Fruit fly (Drosophila melanogaster): ENCODE measurements around the gene CG8117.

The CG8117 gene

dm6 chrX:15639929-15640328, 4.1 kb upstream of the CG8117 start:
- TF ChIP-seq insv (optimal IDR thresholded peaks at IDR 0.05): no peak
- TF ChIP-seq ttk (optimal IDR thresholded peaks at IDR 0.05): no peak
- no peak for TF ChIP-seq h (optimal IDR thresholded peaks at IDR 0.05)
- no peak for TF ChIP-seq psq (optimal IDR thresholded peaks at IDR 0.05)
- no peak for TF ChIP-seq Sin3A (optimal IDR thresholded peaks at IDR 0.05)
- no peak for TF ChIP-seq Myc (optimal IDR thresholded peaks at IDR 0.05)

- TF ChIP-seq ttk (optimal IDR thresholded peaks at IDR 0.05): no peak
- no peak for TF ChIP-seq h (optimal IDR thresholded peaks at IDR 0.05)
- no peak for TF ChIP-seq Myc (optimal IDR thresholded peaks at IDR 0.05)
These were observed 2.0 kb upstream of the CG8117 start for dm6 chrX:15642056-15642455.

dm6 chrX:15643210-15643609, 812 bp upstream of the CG8117 start:
- no peak for TF ChIP-seq insv (optimal IDR thresholded peaks at IDR 0.05)
- no peak for TF ChIP-seq psq (optimal IDR thresholded peaks at IDR 0.05)
- no peak for TF ChIP-seq ttk (optimal IDR thresholded peaks at IDR 0.05)

dm6 chrX:15646792-15647191, 2.8 kb downstream of the CG8117 start:
- TF ChIP-seq ttk (optimal IDR thresholded peaks at IDR 0.05): no peak
- no peak for TF ChIP-seq h (optimal IDR thresholded peaks at IDR 0.05)
- no peak for TF ChIP-seq insv (optimal IDR thresholded peaks at IDR 0.05)
- no peak for TF ChIP-seq Sin3A (optimal IDR thresholded peaks at IDR 0.05)
- no peak for TF ChIP-seq psq (optimal IDR thresholded peaks at IDR 0.05)
- no peak for TF ChIP-seq Myc (optimal IDR thresholded peaks at IDR 0.05)

dm6 chrX:15648180-15648579, 4.2 kb downstream of the CG8117 start:
- TF ChIP-seq Myc (optimal IDR thresholded peaks at IDR 0.05) (no peak), psq (optimal IDR thresholded peaks at IDR 0.05) (no peak), Sin3A (optimal IDR thresholded peaks at IDR 0.05) (no peak), ttk (optimal IDR thresholded peaks at IDR 0.05) (no peak), h (optimal IDR thresholded peaks at IDR 0.05) (no peak), insv (optimal IDR thresholded peaks at IDR 0.05) (no peak)

- no peak for TF ChIP-seq h (optimal IDR thresholded peaks at IDR 0.05)
- no peak for TF ChIP-seq insv (optimal IDR thresholded peaks at IDR 0.05)
- no peak for TF ChIP-seq ttk (optimal IDR thresholded peaks at IDR 0.05)
- no peak for TF ChIP-seq psq (optimal IDR thresholded peaks at IDR 0.05)
- TF ChIP-seq Myc (optimal IDR thresholded peaks at IDR 0.05): no peak
- no peak for TF ChIP-seq Sin3A (optimal IDR thresholded peaks at IDR 0.05)
These were observed 5.5 kb downstream of the CG8117 start for dm6 chrX:15649507-15649906.

dm6 chrX:15651559-15651958, 7.5 kb downstream of the CG8117 start:
- TF ChIP-seq Myc (optimal IDR thresholded peaks at IDR 0.05) (no peak), insv (optimal IDR thresholded peaks at IDR 0.05) (no peak), h (optimal IDR thresholded peaks at IDR 0.05) (no peak), Sin3A (optimal IDR thresholded peaks at IDR 0.05) (no peak), psq (optimal IDR thresholded peaks at IDR 0.05) (no peak), ttk (optimal IDR thresholded peaks at IDR 0.05) (no peak)

- TF ChIP-seq insv (optimal IDR thresholded peaks at IDR 0.05) (no peak), Myc (optimal IDR thresholded peaks at IDR 0.05) (no peak), psq (optimal IDR thresholded peaks at IDR 0.05) (no peak), h (optimal IDR thresholded peaks at IDR 0.05) (no peak), ttk (optimal IDR thresholded peaks at IDR 0.05) (no peak), Sin3A (optimal IDR thresholded peaks at IDR 0.05) (no peak)
These were observed 9.4 kb downstream of the CG8117 start for dm6 chrX:15653364-15653809.

- no peak for TF ChIP-seq insv (optimal IDR thresholded peaks at IDR 0.05)
These were observed 18.3 kb downstream of the CG8117 start, which contains the start of gene CG8119 for dm6 chrX:15662285-15662684. TSS of gene CG8119 (plus strand) at chrX:15662585.

- TF ChIP-seq Sin3A (optimal IDR thresholded peaks at IDR 0.05) (no peak), Myc (optimal IDR thresholded peaks at IDR 0.05) (no peak), ttk (optimal IDR thresholded peaks at IDR 0.05) (no peak), h (optimal IDR thresholded peaks at IDR 0.05) (no peak), insv (optimal IDR thresholded peaks at IDR 0.05) (no peak), psq (optimal IDR thresholded peaks at IDR 0.05) (no peak)
These were observed 27.1 kb downstream of the CG8117 start, which contains the start of gene CG15646 for dm6 chrX:15671026-15671563. TSS of gene CG15646 (minus strand) at chrX:15671029.

- no peak for TF ChIP-seq Myc (optimal IDR thresholded peaks at IDR 0.05)
- no peak for TF ChIP-seq insv (optimal IDR thresholded peaks at IDR 0.05)
- TF ChIP-seq h (optimal IDR thresholded peaks at IDR 0.05): no peak
- no peak for TF ChIP-seq Sin3A (optimal IDR thresholded peaks at IDR 0.05)
- TF ChIP-seq ttk (optimal IDR thresholded peaks at IDR 0.05): no peak
- no peak for TF ChIP-seq psq (optimal IDR thresholded peaks at IDR 0.05)
These were observed 30.3 kb downstream of the CG8117 start for dm6 chrX:15674337-15674736.

dm6 chrX:15675294-15675693, 31.3 kb downstream of the CG8117 start, which contains the start of gene CG12708:
TSS of gene CG12708 (plus strand) at chrX:15675476.
- TF ChIP-seq Myc (optimal IDR thresholded peaks at IDR 0.05) (no peak), insv (optimal IDR thresholded peaks at IDR 0.05) (no peak), h (optimal IDR thresholded peaks at IDR 0.05) (no peak), psq (optimal IDR thresholded peaks at IDR 0.05) (no peak), Sin3A (optimal IDR thresholded peaks at IDR 0.05) (no peak), ttk (optimal IDR thresholded peaks at IDR 0.05) (no peak)

dm6 chrX:15684419-15684818, 40.4 kb downstream of the CG8117 start:
- no peak for TF ChIP-seq Sin3A (optimal IDR thresholded peaks at IDR 0.05)

dm6 chrX:15688757-15689156, 44.7 kb downstream of the CG8117 start, which contains the start of gene CG15599:
TSS of gene CG15599 (minus strand) at chrX:15688857.
- TF ChIP-seq Myc (optimal IDR thresholded peaks at IDR 0.05) (no peak), psq (optimal IDR thresholded peaks at IDR 0.05) (no peak), insv (optimal IDR thresholded peaks at IDR 0.05) (no peak), Sin3A (optimal IDR thresholded peaks at IDR 0.05) (no peak), ttk (optimal IDR thresholded peaks at IDR 0.05) (no peak), h (optimal IDR thresholded peaks at IDR 0.05) (no peak)

All from Kc167 (cell line).